Worm (Caenorhabditis elegans) whole organism, late embryonic: ENCODE results near the gene pst-1.

Experiments used
- C38D4.7 ChIP-seq: fragments of 200-800 bp; sonication (Bioruptor generic); optimal IDR thresholded peaks from 2 replicates; lab custom pipeline; 2018; ENCODE audit warnings: mild to moderate bottlenecking, missing genetic modification characterization, moderate library complexity, missing compliant biosample characterization
- K02D7.2 ChIP-seq: sonication (generic microtip); optimal IDR thresholded peaks from 2 replicates; lab custom pipeline; 2017; ENCODE audit warnings: mild to moderate bottlenecking, missing genetic modification characterization, missing compliant biosample characterization
- ceh-14 ChIP-seq: sonication (generic microtip); optimal IDR thresholded peaks from 2 replicates; lab custom pipeline; 2016; ENCODE audit warnings: missing genotype, missing genetic modification characterization, missing compliant biosample characterization
- ceh-18 ChIP-seq: sonication (generic microtip); optimal IDR thresholded peaks from 2 replicates; lab custom pipeline; 2016; ENCODE audit warnings: missing genetic modification characterization, missing compliant biosample characterization
- ceh-19 ChIP-seq: fragments of 200-800 bp; sonication (Bioruptor generic); optimal IDR thresholded peaks from 2 replicates; lab custom pipeline; 2018; ENCODE audit warnings: mild to moderate bottlenecking, missing genetic modification characterization, missing compliant biosample characterization
- ceh-2 ChIP-seq: sonication (generic microtip); optimal IDR thresholded peaks from 2 replicates; lab custom pipeline; 2016; ENCODE audit warnings: missing genotype, missing genetic modification characterization, missing compliant biosample characterization
- ceh-22 ChIP-seq: sonication (generic microtip); optimal IDR thresholded peaks from 2 replicates; lab custom pipeline; 2017; ENCODE audit warnings: missing biosample characterization, missing genetic modification characterization
- ceh-31 ChIP-seq: sonication (generic microtip); optimal IDR thresholded peaks from 2 replicates; lab custom pipeline; 2016; ENCODE audit warnings: missing genetic modification characterization, missing compliant biosample characterization
- ceh-45 ChIP-seq: fragments of 200-800 bp; sonication (Bioruptor generic); IDR thresholded peaks from 2 replicates; pipeline ENCODE4 v1.3.6; 2022; ENCODE audit warnings: missing genetic modification reagents, missing genetic modification characterization, missing compliant biosample characterization
- ceh-48 ChIP-seq: sonication (generic microtip); optimal IDR thresholded peaks from 2 replicates; lab custom pipeline; 2016; ENCODE audit warnings: missing genetic modification characterization, inconsistent platforms, missing compliant biosample characterization
- ceh-9 ChIP-seq: sonication (generic microtip); optimal IDR thresholded peaks from 2 replicates; lab custom pipeline; 2016; ENCODE audit warnings: mild to moderate bottlenecking, missing genetic modification characterization, inconsistent platforms, missing compliant biosample characterization
- elt-4 ChIP-seq: sonication (generic microtip); optimal IDR thresholded peaks from 2 replicates; lab custom pipeline; 2016; ENCODE audit warnings: missing genetic modification characterization, missing compliant biosample characterization
- fkh-10 ChIP-seq: fragments of 150-350 bp; optimal IDR thresholded peaks from 2 replicates; lab custom pipeline; 2014; ENCODE audit warnings: missing biosample characterization, missing genetic modification reagents, missing genetic modification characterization
- fkh-6 ChIP-seq: sonication (generic microtip); optimal IDR thresholded peaks from 2 replicates; lab custom pipeline; 2016; ENCODE audit warnings: missing genetic modification characterization, missing compliant biosample characterization
- gmeb-2 ChIP-seq: sonication (generic microtip); optimal IDR thresholded peaks from 2 replicates; lab custom pipeline; 2016; ENCODE audit warnings: missing genetic modification characterization, inconsistent platforms, missing compliant biosample characterization
- hlh-13 ChIP-seq: fragments of 200-800 bp; sonication (Bioruptor generic); optimal IDR thresholded peaks from 2 replicates; lab custom pipeline; 2018; ENCODE audit warnings: mild to moderate bottlenecking, missing genetic modification characterization, missing compliant biosample characterization
- hlh-6 ChIP-seq: sonication (generic microtip); optimal IDR thresholded peaks from 2 replicates; lab custom pipeline; 2016; ENCODE audit warnings: missing genotype, missing genetic modification characterization, missing compliant biosample characterization
- madf-2 ChIP-seq: sonication (generic microtip); optimal IDR thresholded peaks from 2 replicates; lab custom pipeline; 2017; ENCODE audit warnings: missing genetic modification characterization, missing compliant biosample characterization
- nhr-232 ChIP-seq: sonication (generic microtip); optimal IDR thresholded peaks from 2 replicates; lab custom pipeline; 2016; ENCODE audit warnings: missing genetic modification characterization, missing compliant biosample characterization
- pag-3 ChIP-seq: sonication (generic microtip); optimal IDR thresholded peaks from 2 replicates; lab custom pipeline; 2016; ENCODE audit warnings: missing compliant biosample characterization, missing genetic modification characterization, borderline replicate concordance
- pat-9 ChIP-seq: fragments of 200-800 bp; sonication (Bioruptor generic); optimal IDR thresholded peaks from 2 replicates; lab custom pipeline; 2018; ENCODE audit warnings: mild to moderate bottlenecking, missing genetic modification characterization, moderate library complexity, missing compliant biosample characterization
- pax-1 ChIP-seq: fragments of 150-350 bp; optimal IDR thresholded peaks from 2 replicates; lab custom pipeline; 2014; ENCODE audit warnings: missing biosample characterization, missing genetic modification characterization
- pha-4 ChIP-seq: fragments of 150-350 bp; optimal IDR thresholded peaks from 2 replicates; lab custom pipeline; 2018; ENCODE audit warnings: missing biosample characterization, missing genetic modification reagents, missing genetic modification characterization
- pqm-1 ChIP-seq: sonication (generic microtip); optimal IDR thresholded peaks from 2 replicates; lab custom pipeline; 2016; ENCODE audit warnings: missing genetic modification characterization, missing compliant biosample characterization
- pros-1 ChIP-seq: fragments of 150-350 bp; optimal IDR thresholded peaks from 2 replicates; lab custom pipeline; 2014; ENCODE audit warnings: missing biosample characterization, missing genetic modification reagents, missing genetic modification characterization
- ref-2 ChIP-seq: sonication (generic microtip); optimal IDR thresholded peaks from 2 replicates; lab custom pipeline; 2016; ENCODE audit warnings: missing genetic modification characterization, missing compliant biosample characterization
- sox-4 ChIP-seq: sonication (generic microtip); optimal IDR thresholded peaks from 2 replicates; lab custom pipeline; 2017; ENCODE audit warnings: mild to moderate bottlenecking, missing genetic modification characterization, inconsistent platforms, missing compliant biosample characterization
- syd-9 ChIP-seq: sonication (generic microtip); optimal IDR thresholded peaks from 2 replicates; lab custom pipeline; 2016; ENCODE audit warnings: mild to moderate bottlenecking, missing genetic modification characterization, moderate library complexity, missing compliant biosample characterization
- tbx-7 ChIP-seq: sonication (generic microtip); optimal IDR thresholded peaks from 2 replicates; lab custom pipeline; 2016; ENCODE audit warnings: missing genotype, missing genetic modification characterization, missing compliant biosample characterization
- ttx-3 ChIP-seq: sonication (generic microtip); optimal IDR thresholded peaks from 2 replicates; lab custom pipeline; 2016; ENCODE audit warnings: missing genetic modification reagents, missing genetic modification characterization, missing compliant biosample characterization
- unc-42 ChIP-seq: sonication (generic microtip); optimal IDR thresholded peaks from 2 replicates; lab custom pipeline; 2016; ENCODE audit warnings: missing genotype, missing genetic modification characterization, missing compliant biosample characterization
- unc-86 ChIP-seq: sonication (generic microtip); optimal IDR thresholded peaks from 2 replicates; lab custom pipeline; 2016; ENCODE audit warnings: missing genetic modification characterization, missing compliant biosample characterization
- ztf-16 ChIP-seq: sonication (generic microtip); optimal IDR thresholded peaks from 2 replicates; lab custom pipeline; 2017; ENCODE audit warnings: missing genetic modification characterization, missing compliant biosample characterization

The pst-1 gene

ce11 chrV:5943167-5943566 lies at the start of gene pst-1:
TSS of gene pst-1 (plus strand) at chrV:5943467.
- TF ChIP-seq sox-4 (tag; lab: Kevin White, UChicago) (no peak), ceh-9 (tag; lab: Kevin White, UChicago) (no peak), unc-86 (tag; lab: Kevin White, UChicago) (no peak), pax-1 (tag; lab: Kevin White, UChicago) (no peak), elt-4 (tag; lab: Kevin White, UChicago) (no peak), ceh-19 (no peak), ztf-16 (tag; lab: Kevin White, UChicago) (no peak), pros-1 (tag; lab: Kevin White, UChicago) (no peak), hlh-6 (tag; lab: Kevin White, UChicago) (no peak), ceh-14 (tag; lab: Kevin White, UChicago) (no peak), pat-9 (tag; lab: Kevin White, UChicago) (no peak), pqm-1 (tag; lab: Kevin White, UChicago) (no peak), pag-3 (tag; lab: Kevin White, UChicago) (no peak), gmeb-2 (no peak), ref-2 (tag; lab: Kevin White, UChicago) (no peak)

- TF ChIP-seq fkh-10: no peak
- no peak for TF ChIP-seq ceh-48
- TF ChIP-seq ceh-18 (tag; lab: Kevin White, UChicago): no peak
- TF ChIP-seq pqm-1 (tag; lab: Kevin White, UChicago): no peak
- TF ChIP-seq tbx-7 (tag; lab: Kevin White, UChicago): no peak
- TF ChIP-seq hlh-13: no peak
- TF ChIP-seq K02D7.2: no peak
- no peak for TF ChIP-seq ceh-14 (tag; lab: Kevin White, UChicago)
- no peak for TF ChIP-seq ceh-9 (tag; lab: Kevin White, UChicago)
Observed at ce11 chrV:5895021-5895420, 48.2 kb upstream of the pst-1 start, which contains the start of gene grd-9. TSS of gene grd-9 (plus strand) at chrV:5895321.

- TF ChIP-seq nhr-232 (no peak), ceh-45 (GFP tag; lab: Robert Waterston, UW) (no peak), ceh-22 (tag; lab: Kevin White, UChicago) (no peak), ceh-2 (tag; lab: Kevin White, UChicago) (no peak), ceh-18 (tag; lab: Kevin White, UChicago) (no peak), C38D4.7 (GFP tag; lab: Kevin White, UChicago) (no peak)
Observed at ce11 chrV:5899940-5900339, 43.3 kb upstream of the pst-1 start, which contains the start of gene srd-16. TSS of gene srd-16 (minus strand) at chrV:5900040.

- TF ChIP-seq madf-2 (tag; lab: Kevin White, UChicago) (no peak), ztf-16 (tag; lab: Kevin White, UChicago) (no peak), pha-4 (tag; lab: Kevin White, UChicago) (no peak), pat-9 (tag; lab: Kevin White, UChicago) (no peak), syd-9 (tag; lab: Kevin White, UChicago) (no peak)
Observed at ce11 chrV:5901833-5902232, 41.4 kb upstream of the pst-1 start, which contains the start of gene C04E6.5. TSS of gene C04E6.5 (plus strand) at chrV:5902133.

ce11 chrV:5906252-5906651 lies 37.0 kb upstream of the pst-1 start, which contains the start of gene srd-15:
TSS of gene srd-15 (minus strand) at chrV:5906352.
- TF ChIP-seq pat-9 (tag; lab: Kevin White, UChicago) (no peak), gmeb-2 (no peak)

- TF ChIP-seq ceh-2 (tag; lab: Kevin White, UChicago) (no peak), ttx-3 (tag; lab: Kevin White, UChicago) (no peak), pat-9 (tag; lab: Kevin White, UChicago) (no peak), fkh-6 (tag; lab: Kevin White, UChicago) (no peak), ceh-31 (tag; lab: Kevin White, UChicago) (no peak), unc-86 (tag; lab: Kevin White, UChicago) (no peak), unc-42 (tag; lab: Kevin White, UChicago) (no peak)
- TF ChIP-seq, all 69 proteins: peak for 0
Observed at ce11 chrV:5907090-5907489, 36.2 kb upstream of the pst-1 start, which contains the start of gene C04E6.4. TSS of gene C04E6.4 (plus strand) at chrV:5907390.
